Worm (Caenorhabditis elegans) whole organism, L4 larva: Measurements from ENCODE around the gene nas-29.

Experiments used
- D1046.2 ChIP-seq: fragments of 200-800 bp; sonication (Bioruptor generic); IDR thresholded peaks from 2 replicates; pipeline ENCODE4 v1.3.6; 2022; ENCODE audit warnings: missing genetic modification characterization, missing compliant biosample characterization
- F37D6.2 ChIP-seq: sonication (generic microtip); optimal IDR thresholded peaks from 2 replicates; lab custom pipeline; 2016; ENCODE audit warnings: mild to moderate bottlenecking, missing genetic modification characterization, missing compliant biosample characterization
- F44E2.7 ChIP-seq: fragments of 200-800 bp; sonication (Bioruptor generic); IDR thresholded peaks from 2 replicates; pipeline ENCODE4 v2.1.2; 2022; ENCODE audit warnings: missing genetic modification characterization, missing compliant biosample characterization
- T20F7.1 ChIP-seq: fragments of 200-800 bp; sonication (Bioruptor generic); optimal IDR thresholded peaks from 2 replicates; lab custom pipeline; 2018; ENCODE audit warnings: mild to moderate bottlenecking, missing genetic modification characterization, missing compliant biosample characterization
- Y48G9A.11 ChIP-seq: fragments of 200-800 bp; sonication (Bioruptor generic); IDR thresholded peaks from 2 replicates; pipeline ENCODE4 v1.3.6; 2022; ENCODE audit warnings: missing genetic modification reagents, missing genetic modification characterization, missing compliant biosample characterization
- ZK337.2 ChIP-seq: fragments of 200-800 bp; sonication (Bioruptor generic); IDR thresholded peaks from 2 replicates; pipeline ENCODE4 v1.3.6; 2022; ENCODE audit warnings: missing genetic modification reagents, missing genetic modification characterization, missing compliant biosample characterization
- ZK546.5 ChIP-seq, 2 experiments: sonication (generic microtip); optimal IDR thresholded peaks; 2 replicates each; lab custom pipeline; 2017; ENCODE audit warnings: missing biosample characterization in 2 of 2, missing genetic modification characterization in 2 of 2
- ama-1 ChIP-seq: fragments of 150-350 bp; optimal IDR thresholded peaks from 2 replicates; lab custom pipeline; 2014; ENCODE audit warnings: inconsistent platforms, mixed read lengths
- arid-1 ChIP-seq: fragments of 200-800 bp; sonication (Bioruptor generic); conservative IDR thresholded peaks from 2 replicates; pipeline ENCODE4 v1.3.6; 2022; ENCODE audit warnings: missing genetic modification reagents, missing genetic modification characterization, missing compliant biosample characterization
- ceh-44 ChIP-seq: fragments of 200-800 bp; sonication (Bioruptor generic); IDR thresholded peaks from 2 replicates; pipeline ENCODE4 v1.3.6; 2022; ENCODE audit warnings: missing genetic modification reagents, missing genetic modification characterization, missing compliant biosample characterization
- ces-1 ChIP-seq: fragments of 150-350 bp; sonication (generic microtip); optimal IDR thresholded peaks from 4 replicates; lab custom pipeline; 2014; ENCODE audit warnings: missing biosample characterization, missing genetic modification reagents, missing genetic modification characterization
- cey-2 ChIP-seq: sonication (generic microtip); optimal IDR thresholded peaks from 3 replicates; lab custom pipeline; 2017; ENCODE audit warnings: missing genetic modification characterization, mild to moderate bottlenecking, missing compliant biosample characterization, antibody characterized with exemption, borderline replicate concordance; ENCODE audit not compliant: insufficient read depth
- ctbp-1 ChIP-seq: fragments of 200-800 bp; sonication (Bioruptor generic); IDR thresholded peaks from 2 replicates; pipeline ENCODE4 v1.3.6; 2022; ENCODE audit warnings: missing genetic modification reagents, missing genetic modification characterization, missing compliant biosample characterization
- daf-12 ChIP-seq: fragments of 150-350 bp; optimal IDR thresholded peaks from 2 replicates; lab custom pipeline; 2014; ENCODE audit warnings: missing biosample characterization, missing genetic modification reagents, missing genetic modification characterization
- daf-8 ChIP-seq: fragments of 200-800 bp; sonication (Bioruptor generic); IDR thresholded peaks from 2 replicates; pipeline ENCODE4 v1.3.6; 2022; ENCODE audit warnings: missing genetic modification characterization, missing compliant biosample characterization
- dmd-6 ChIP-seq: fragments of 200-800 bp; sonication (Bioruptor generic); IDR thresholded peaks from 2 replicates; pipeline ENCODE4 v1.3.6; 2022; ENCODE audit warnings: missing genetic modification reagents, missing genetic modification characterization, missing compliant biosample characterization
- duxl-1 ChIP-seq: sonication (generic microtip); optimal IDR thresholded peaks from 2 replicates; lab custom pipeline; 2016; ENCODE audit warnings: mild to moderate bottlenecking, missing genetic modification characterization, moderate library complexity, missing compliant biosample characterization; ENCODE audit not compliant: poor library complexity
- dve-1 ChIP-seq: sonication (generic microtip); optimal IDR thresholded peaks from 2 replicates; lab custom pipeline; 2017; ENCODE audit warnings: antibody characterized with exemption, mild to moderate bottlenecking, missing genetic modification characterization, missing compliant biosample characterization; ENCODE audit not compliant: insufficient read depth
- egl-27 ChIP-seq: sonication (generic microtip); optimal IDR thresholded peaks from 3 replicates; lab custom pipeline; 2017; ENCODE audit warnings: missing biosample characterization, missing genetic modification reagents, missing genetic modification characterization
- egl-43 ChIP-seq: fragments of 200-800 bp; sonication (Bioruptor generic); IDR thresholded peaks from 2 replicates; pipeline ENCODE4 v1.3.6; 2022; ENCODE audit warnings: missing genetic modification reagents, missing genetic modification characterization, missing compliant biosample characterization
- fkh-10 ChIP-seq: fragments of 150-350 bp; optimal IDR thresholded peaks from 2 replicates; lab custom pipeline; 2014; ENCODE audit warnings: missing biosample characterization, missing genetic modification reagents, missing genetic modification characterization
- hif-1 ChIP-seq, 2 experiments: sonication (generic microtip); optimal IDR thresholded peaks; 2 replicates each; lab custom pipeline; 2016 to 2017; ENCODE audit warnings: missing compliant biosample characterization in 2 of 2, missing genetic modification characterization in 2 of 2, missing genetic modification reagents in 2 of 2, missing genotype in 2 of 2, mild to moderate bottlenecking in 1 of 2
- hlh-11 ChIP-seq: fragments of 200-800 bp; sonication (Bioruptor generic); optimal IDR thresholded peaks from 2 replicates; lab custom pipeline; 2018; ENCODE audit warnings: mild to moderate bottlenecking, missing genetic modification characterization, missing compliant biosample characterization
- hlh-30 ChIP-seq: sonication (generic microtip); optimal IDR thresholded peaks from 2 replicates; lab custom pipeline; 2017; ENCODE audit warnings: antibody characterized with exemption, mild to moderate bottlenecking, missing genetic modification characterization, missing compliant biosample characterization; ENCODE audit not compliant: insufficient read depth
- jun-1 ChIP-seq: fragments of 150-350 bp; optimal IDR thresholded peaks from 2 replicates; lab custom pipeline; 2014; ENCODE audit warnings: missing biosample characterization, missing genetic modification reagents, missing genetic modification characterization
- lim-7 ChIP-seq: fragments of 200-800 bp; sonication (Bioruptor generic); IDR thresholded peaks from 2 replicates; pipeline ENCODE4 v1.3.6; 2022; ENCODE audit warnings: missing genetic modification characterization, missing compliant biosample characterization
- lin-13 ChIP-seq: fragments of 150-350 bp; optimal IDR thresholded peaks from 2 replicates; lab custom pipeline; 2014; ENCODE audit warnings: missing biosample characterization, missing genetic modification reagents, missing genetic modification characterization
- madf-5 ChIP-seq, 2 experiments: fragments of 200-800 bp; sonication (Bioruptor generic); IDR thresholded peaks; 2 replicates each; pipeline ENCODE4 v1.3.6; 2022; ENCODE audit warnings: missing compliant biosample characterization in 2 of 2, missing genetic modification characterization in 2 of 2
- mdl-1 ChIP-seq, 2 experiments: fragments of 150-350 bp in 1 of 2; sonication (generic microtip) in 1 of 2; optimal IDR thresholded peaks; 2 replicates each; lab custom pipeline; 2014 to 2017; ENCODE audit warnings: missing biosample characterization in 2 of 2, missing genetic modification characterization in 2 of 2
- mep-1 ChIP-seq: fragments of 150-350 bp; sonication (generic microtip); optimal IDR thresholded peaks from 3 replicates; lab custom pipeline; 2014; ENCODE audit warnings: missing biosample characterization, missing genetic modification characterization
- mxl-3 ChIP-seq: fragments of 200-800 bp; sonication (Bioruptor generic); optimal IDR thresholded peaks from 2 replicates; lab custom pipeline; 2018; ENCODE audit warnings: mild to moderate bottlenecking, missing genetic modification characterization, missing compliant biosample characterization
- nhr-102 ChIP-seq: sonication (generic microtip); optimal IDR thresholded peaks from 2 replicates; lab custom pipeline; 2016; ENCODE audit warnings: mild to moderate bottlenecking, missing genetic modification characterization, moderate library complexity, missing compliant biosample characterization
- nhr-111 ChIP-seq: fragments of 200-800 bp; sonication (Bioruptor generic); optimal IDR thresholded peaks from 2 replicates; lab custom pipeline; 2018; ENCODE audit warnings: mild to moderate bottlenecking, missing genetic modification characterization, missing compliant biosample characterization
- nhr-25 ChIP-seq: sonication (generic microtip); optimal IDR thresholded peaks from 2 replicates; lab custom pipeline; 2017; ENCODE audit warnings: missing genetic modification characterization, mild to moderate bottlenecking, missing compliant biosample characterization, antibody characterized with exemption, moderate library complexity, borderline replicate concordance; ENCODE audit not compliant: insufficient read depth
- nhr-28 ChIP-seq: fragments of 150-350 bp; optimal IDR thresholded peaks from 2 replicates; lab custom pipeline; 2014; ENCODE audit warnings: missing biosample characterization, missing genetic modification characterization
- nhr-48 ChIP-seq: sonication (generic microtip); optimal IDR thresholded peaks from 2 replicates; lab custom pipeline; 2016; ENCODE audit warnings: mild to moderate bottlenecking, missing genetic modification characterization, missing compliant biosample characterization
- nhr-77 ChIP-seq: fragments of 150-350 bp; optimal IDR thresholded peaks from 2 replicates; lab custom pipeline; 2014; ENCODE audit warnings: missing biosample characterization, missing genetic modification characterization
- pha-4 ChIP-seq, 2 experiments: fragments of 150-350 bp in 1 of 2; fragments of 200-800 bp in 1 of 2; sonication (Bioruptor generic) in 1 of 2; IDR thresholded peaks in 1 of 2; optimal IDR thresholded peaks in 1 of 2; 2 replicates each; pipeline versions ENCODE4 v1.3.6 to Lab custom; 2014 to 2022; ENCODE audit warnings: missing genetic modification characterization in 2 of 2, missing genetic modification reagents in 2 of 2, missing biosample characterization in 1 of 2, missing compliant biosample characterization in 1 of 2
- php-3 ChIP-seq: fragments of 200-800 bp; sonication (Bioruptor generic); IDR thresholded peaks from 2 replicates; pipeline ENCODE4 v1.3.6; 2022; ENCODE audit warnings: missing genetic modification reagents, missing genetic modification characterization, missing compliant biosample characterization
- pqm-1 ChIP-seq: sonication (generic microtip); optimal IDR thresholded peaks from 2 replicates; lab custom pipeline; 2017; ENCODE audit warnings: missing biosample characterization, missing genetic modification characterization
- rbr-2 ChIP-seq: sonication (generic microtip); optimal IDR thresholded peaks from 2 replicates; lab custom pipeline; 2016; ENCODE audit warnings: missing genotype, missing genetic modification characterization, missing compliant biosample characterization
- saeg-2 ChIP-seq: fragments of 200-800 bp; sonication (Bioruptor generic); IDR thresholded peaks from 2 replicates; pipeline ENCODE4 v1.3.6; 2022; ENCODE audit warnings: missing genetic modification reagents, missing genetic modification characterization, missing compliant biosample characterization
- snpc-1.2 ChIP-seq: fragments of 200-800 bp; sonication (Bioruptor generic); IDR thresholded peaks from 2 replicates; pipeline ENCODE4 v1.3.6; 2022; ENCODE audit warnings: missing genetic modification reagents, missing genetic modification characterization, missing compliant biosample characterization
- zip-11 ChIP-seq: fragments of 200-800 bp; sonication (Bioruptor generic); IDR thresholded peaks from 2 replicates; pipeline ENCODE4 v1.3.6; 2022; ENCODE audit warnings: missing genetic modification characterization, missing compliant biosample characterization

The nas-29 gene

DNA sequence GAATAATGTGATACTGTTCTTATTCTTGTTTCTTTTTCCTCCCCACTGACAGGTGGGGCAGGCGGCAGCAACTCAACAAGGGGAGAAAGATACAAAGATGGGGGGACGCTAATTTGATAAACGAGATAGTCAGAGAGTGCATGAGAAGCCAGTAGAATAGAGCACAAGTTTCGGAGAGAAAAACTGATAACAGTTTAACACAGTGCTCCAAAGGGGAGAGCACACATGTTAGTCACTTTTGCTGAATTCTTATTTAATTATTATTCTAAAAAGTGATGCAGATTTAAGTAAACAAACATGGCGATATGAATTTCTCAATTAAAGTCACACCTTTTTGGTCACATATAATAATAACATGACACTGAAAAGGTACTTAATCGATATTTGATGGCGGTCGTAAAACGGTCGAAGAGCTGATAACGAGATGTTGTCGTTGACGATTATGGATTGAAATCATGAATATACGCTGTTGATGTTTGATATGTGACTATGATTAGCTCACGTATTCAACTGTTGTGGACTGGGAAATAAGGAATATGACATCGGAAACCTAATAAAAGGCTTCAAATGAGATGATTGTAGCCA, 44.2 kb upstream of the nas-29 start (continued):
- TF ChIP-seq fkh-10 (GFP tag; lab: Kevin White, UChicago) (no peak), arid-1 (GFP tag; lab: Robert Waterston, UW) (no peak), daf-8 (GFP tag; lab: Robert Waterston, UW) (no peak), D1046.2 (no peak), jun-1 (tag; lab: Kevin White, UChicago) (no peak), ceh-44 (no peak), F44E2.7 (GFP tag; lab: Robert Waterston, UW) (no peak), nhr-28 (tag; lab: Kevin White, UChicago) (peak; percentile 79), ZK337.2 (GFP tag; lab: Robert Waterston, UW) (no peak), php-3 (GFP tag; lab: Robert Waterston, UW) (peak; percentile 100), lim-7 (GFP tag; lab: Robert Waterston, UW) (no peak), rbr-2 (tag; lab: Kevin White, UChicago) (no peak), Y48G9A.11 (GFP tag; lab: Robert Waterston, UW) (no peak), ZK546.5 (tag; optimal IDR thresholded peaks at IDR 0.05; lab: Kevin White, UChicago) (no peak), egl-27 (tag; lab: Kevin White, UChicago) (no peak), mep-1 (tag; lab: Kevin White, UChicago) (no peak), cey-2 (tag; lab: Kevin White, UChicago) (no peak), nhr-25 (no peak)

ce11 chrII:5184661-5185545, 43.1 kb upstream of the nas-29 start:
- TF ChIP-seq F37D6.2 (tag; lab: Kevin White, UChicago): no peak
- no peak for TF ChIP-seq nhr-111
- no peak for TF ChIP-seq ama-1 (lab: Kevin White, UChicago)
- no peak for TF ChIP-seq madf-5 (GFP tag; IDR thresholded peaks at IDR 0.05; lab: Robert Waterston, UW)
- TF ChIP-seq T20F7.1: peak; percentile 5
- peak; percentile 64 for TF ChIP-seq hlh-11 (tag; lab: Kevin White, UChicago)
- TF ChIP-seq nhr-77 (tag; lab: Kevin White, UChicago): peak; percentile 17
- TF ChIP-seq pha-4 (GFP tag; IDR thresholded peaks at IDR 0.05; lab: Robert Waterston, UW): 0 out of 2 replicates have a peak, but pooled peaks have one; percentile 28
- no peak for TF ChIP-seq pha-4 (tag; optimal IDR thresholded peaks at IDR 0.05; lab: Kevin White, UChicago)
- no peak for TF ChIP-seq ZK546.5 (tag; optimal IDR thresholded peaks at IDR 0.05; lab: Kevin White, UChicago)
- TF ChIP-seq saeg-2 (GFP tag; lab: Robert Waterston, UW): no peak
- TF ChIP-seq nhr-48 (tag; lab: Kevin White, UChicago): peak; percentile 56
- no peak for TF ChIP-seq egl-43 (GFP tag; lab: Robert Waterston, UW)
- peak in 1 of 2 experiments; percentile 10 for TF ChIP-seq hif-1 (tag; optimal IDR thresholded peaks at IDR 0.05; lab: Kevin White, UChicago)
- TF ChIP-seq nhr-102 (tag; lab: Kevin White, UChicago): peak; percentile 51
- peak; percentile 51 for TF ChIP-seq nhr-28 (tag; lab: Kevin White, UChicago)
- peak; percentile 86 for TF ChIP-seq pqm-1
- no peak for TF ChIP-seq daf-12 (tag; lab: Kevin White, UChicago)
- TF ChIP-seq duxl-1 (tag; lab: Kevin White, UChicago): peak; percentile 5
- TF ChIP-seq ctbp-1 (GFP tag; lab: Robert Waterston, UW): no peak
- TF ChIP-seq dve-1 (tag; lab: Kevin White, UChicago): peak; percentile 82
- TF ChIP-seq ZK337.2 (GFP tag; lab: Robert Waterston, UW): no peak
- no peak for TF ChIP-seq hlh-30 (tag; lab: Kevin White, UChicago)
- no peak for TF ChIP-seq egl-27 (tag; lab: Kevin White, UChicago)
- no peak for TF ChIP-seq fkh-10 (GFP tag; lab: Kevin White, UChicago)
- TF ChIP-seq cey-2 (tag; lab: Kevin White, UChicago): peak; percentile 5
- TF ChIP-seq snpc-1.2: no peak
- peak; percentile 29 for TF ChIP-seq mxl-3 (GFP tag; lab: Kevin White, UChicago)
- TF ChIP-seq lin-13: no peak
- no peak for TF ChIP-seq jun-1 (tag; lab: Kevin White, UChicago)
- TF ChIP-seq ces-1 (GFP tag; lab: Kevin White, UChicago): no peak
- TF ChIP-seq mdl-1 (tag; optimal IDR thresholded peaks at IDR 0.05; lab: Kevin White, UChicago): peak in 1 of 2 experiments; percentile 18
- no peak for TF ChIP-seq zip-11
- TF ChIP-seq dmd-6 (GFP tag; lab: Robert Waterston, UW): peak; percentile 71
